Worm (Caenorhabditis elegans) whole organism, L1 larva: ENCODE results near the gene T20D4.11.

Source experiments
- elt-2 ChIP-seq: sonication (generic microtip); optimal IDR thresholded peaks from 2 replicates; lab custom pipeline; 2016; ENCODE audit warnings: missing genetic modification characterization, mild to moderate bottlenecking, inconsistent platforms, missing compliant biosample characterization, missing genetic modification reagents
- elt-3 ChIP-seq, 6 experiments: fragments of 150-350 bp in 1 of 6; sonication (generic microtip); optimal IDR thresholded peaks; 2 replicates each; lab custom pipeline; 2017 to 2018; ENCODE audit warnings: missing biosample characterization in 6 of 6, missing genetic modification characterization in 6 of 6, inconsistent platforms in 1 of 6
- fkh-10 ChIP-seq: sonication (generic microtip); optimal IDR thresholded peaks from 2 replicates; lab custom pipeline; 2017; ENCODE audit warnings: missing biosample characterization, missing genetic modification reagents, missing genetic modification characterization
- lin-39 ChIP-seq: fragments of 150-350 bp; optimal IDR thresholded peaks from 2 replicates; lab custom pipeline; 2014; ENCODE audit warnings: missing biosample characterization, missing genetic modification reagents, missing genetic modification characterization
- nhr-237 ChIP-seq: fragments of 150-350 bp; optimal IDR thresholded peaks from 2 replicates; lab custom pipeline; 2014; ENCODE audit warnings: missing biosample characterization, missing genetic modification characterization
- snu-23 ChIP-seq: sonication (generic microtip); optimal IDR thresholded peaks from 2 replicates; lab custom pipeline; 2016; ENCODE audit warnings: missing genetic modification characterization, missing compliant biosample characterization
- sptf-1 ChIP-seq: fragments of 150-350 bp; optimal IDR thresholded peaks from 2 replicates; lab custom pipeline; 2014; ENCODE audit warnings: missing biosample characterization, missing genetic modification characterization

ce11 chrV:3362475-3362874 lies 36.0 kb upstream of the T20D4.11 start, which contains the start of gene C04E12.4:
- TF ChIP-seq elt-3 (tag; optimal IDR thresholded peaks at IDR 0.05; lab: Kevin White, UChicago) (peak in 1 of 6 experiments; percentile 38), fkh-10 (GFP tag; lab: Kevin White, UChicago) (no peak), snu-23 (GFP tag; lab: Kevin White, UChicago) (no peak), lin-39 (tag; lab: Kevin White, UChicago) (no peak), elt-2 (tag; lab: Kevin White, UChicago) (no peak), sptf-1 (tag; lab: Kevin White, UChicago) (no peak), nhr-237 (no peak)
